Fruit fly (Drosophila melanogaster): ENCODE results near the gene DIP-eta.

DIP-eta gene

dm6 chr2L:5567103-5567502 lies 50.6 kb downstream of the DIP-eta start:
- TF ChIP-seq h (optimal IDR thresholded peaks at IDR 0.05): no peak
- no peak for TF ChIP-seq Myc (optimal IDR thresholded peaks at IDR 0.05)
- TF ChIP-seq insv (optimal IDR thresholded peaks at IDR 0.05): no peak
- no peak for TF ChIP-seq ttk (optimal IDR thresholded peaks at IDR 0.05)
- no peak for TF ChIP-seq psq (optimal IDR thresholded peaks at IDR 0.05)
- TF ChIP-seq Sin3A (optimal IDR thresholded peaks at IDR 0.05): no peak

DNA sequence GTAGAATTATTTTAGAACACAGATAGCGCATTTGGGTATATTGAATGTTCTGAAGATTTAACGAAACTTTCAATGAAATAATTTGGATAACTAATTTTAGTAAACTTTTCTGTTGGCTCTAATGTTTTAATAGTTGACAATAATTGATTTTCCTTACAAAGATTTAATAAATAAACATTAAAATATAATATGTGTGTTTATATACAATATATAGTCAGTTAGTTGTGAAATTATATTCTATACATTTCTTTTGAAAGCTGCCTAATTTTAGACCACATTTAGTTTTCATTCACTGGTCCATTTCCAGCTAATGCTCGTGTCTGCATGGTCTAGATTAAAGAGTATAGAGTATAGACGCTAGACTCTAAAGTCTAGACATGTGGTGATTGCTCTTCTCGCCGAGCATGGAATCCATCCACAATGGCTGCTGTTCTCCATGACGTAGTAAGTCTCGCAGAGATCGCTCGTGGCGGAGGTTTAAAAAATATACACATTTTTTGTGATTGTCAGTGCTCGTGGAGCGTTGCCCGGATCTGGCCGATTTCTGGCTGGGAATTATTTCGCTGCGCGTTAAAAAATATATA lies 58.8 kb downstream of the DIP-eta start, which contains the start of gene GluRIIB:
Gene GluRIIB, plus strand, starts transcription at position 534 of the 584 bp plus-strand sequence.
- no peak for TF ChIP-seq h (optimal IDR thresholded peaks at IDR 0.05)
- TF ChIP-seq Sin3A (optimal IDR thresholded peaks at IDR 0.05): no peak
- no peak for TF ChIP-seq ttk (optimal IDR thresholded peaks at IDR 0.05)
- TF ChIP-seq insv (optimal IDR thresholded peaks at IDR 0.05): no peak
- no peak for TF ChIP-seq psq (optimal IDR thresholded peaks at IDR 0.05)
- TF ChIP-seq Myc (optimal IDR thresholded peaks at IDR 0.05): no peak

DNA sequence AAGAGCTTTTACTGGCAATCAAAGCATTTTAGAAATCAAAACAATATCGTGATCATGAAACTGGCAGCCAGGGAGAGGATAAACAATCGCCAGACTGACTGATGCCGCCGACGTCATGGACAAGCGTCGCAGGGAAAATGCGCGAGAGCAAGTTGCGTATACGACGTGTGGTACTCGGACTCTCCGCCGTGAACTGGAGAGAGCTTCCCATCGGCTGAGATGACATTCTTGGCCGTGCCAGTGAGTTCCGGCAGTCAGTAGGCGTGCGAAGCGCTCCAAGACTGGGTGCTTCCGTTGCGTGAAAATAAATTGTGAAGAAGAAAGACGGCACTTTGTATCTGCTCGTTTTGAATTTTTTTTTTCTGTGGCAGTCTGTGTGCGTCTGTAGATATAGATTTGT lies 62.9 kb downstream of the DIP-eta start, which contains the start of gene GluRIIA:
Gene GluRIIA, plus strand, starts transcription at position 255 of the 400 bp plus-strand sequence.
- TF ChIP-seq Sin3A (optimal IDR thresholded peaks at IDR 0.05) (no peak), ttk (optimal IDR thresholded peaks at IDR 0.05) (no peak), psq (optimal IDR thresholded peaks at IDR 0.05) (no peak), h (optimal IDR thresholded peaks at IDR 0.05) (no peak), insv (optimal IDR thresholded peaks at IDR 0.05) (no peak)

- TF ChIP-seq Myc (optimal IDR thresholded peaks at IDR 0.05) (no peak), Sin3A (optimal IDR thresholded peaks at IDR 0.05) (no peak), insv (optimal IDR thresholded peaks at IDR 0.05) (no peak), h (optimal IDR thresholded peaks at IDR 0.05) (no peak), ttk (optimal IDR thresholded peaks at IDR 0.05) (no peak)
Observed at dm6 chr2L:5553750-5554149, 64.0 kb downstream of the DIP-eta start, which contains the start of the genes CG14013 and CG14017. CG14013 (minus strand) TSS chr2L:5553850. CG14017 (plus strand) TSS chr2L:5553897.

All from Kc167 (cell line).